Fruit fly (Drosophila melanogaster): ENCODE data around the gene CG6136.

- TF ChIP-seq psq (optimal IDR thresholded peaks at IDR 0.05) (no peak), pan (optimal IDR thresholded peaks at IDR 0.05) (no peak), CG8478 (optimal IDR thresholded peaks at IDR 0.05) (no peak)
Observed at dm6 chr3R:15414936-15415601, 43.1 kb upstream of the CG6136 start.

All from whole organism.